Worm (Caenorhabditis elegans): ENCODE data around the gene T04F8.7.

ce11 chrX:11679211-11679977 is 1.4 kb downstream of the T04F8.7 start:
- TF ChIP-seq tbx-2 (tag; optimal IDR thresholded peaks at IDR 0.05) (no peak), fkh-10 (GFP tag; optimal IDR thresholded peaks at IDR 0.05) (no peak), ahr-1 (tag; optimal IDR thresholded peaks at IDR 0.05) (no peak), elt-2 (tag; optimal IDR thresholded peaks at IDR 0.05) (no peak), nhr-232 (tag; optimal IDR thresholded peaks at IDR 0.05) (no peak), nhr-11 (tag; optimal IDR thresholded peaks at IDR 0.05) (no peak), unc-86 (tag; optimal IDR thresholded peaks at IDR 0.05) (no peak), lim-6 (tag; optimal IDR thresholded peaks at IDR 0.05) (no peak), syd-9 (tag; optimal IDR thresholded peaks at IDR 0.05) (no peak), pha-4 (tag; optimal IDR thresholded peaks at IDR 0.05) (no peak)

Measured in whole organism, late embryonic.